Worm (Caenorhabditis elegans) whole organism, L4/young adult: Measurements from ENCODE around the gene slfl-4.
"Not testable (repeated sequence)": the region's sequence is repeated elsewhere in the genome, so short reads cannot be mapped to it uniquely, and the experiment has no call there.

Experiments used
- W03F9.2 ChIP-seq: fragments of 150-350 bp; optimal IDR thresholded peaks from 2 replicates; lab custom pipeline; 2014; ENCODE audit warnings: missing biosample characterization, missing genetic modification characterization
- dao-5 ChIP-seq: sonication (generic microtip); optimal IDR thresholded peaks from 2 replicates; lab custom pipeline; 2016; ENCODE audit warnings: missing genotype, missing genetic modification characterization, moderate library complexity, missing compliant biosample characterization
- him-1 ChIP-seq: sonication (generic microtip); optimal IDR thresholded peaks from 2 replicates; lab custom pipeline; 2016; ENCODE audit warnings: missing genotype, missing genetic modification reagents, missing genetic modification characterization, missing compliant biosample characterization

The slfl-4 gene

ce11 chrIV:5277752-5278151 is 3.4 kb downstream of the slfl-4 start, which contains the start of gene F36H12.17:
Gene F36H12.17, minus strand, starts transcription at chrIV:5277852.
- TF ChIP-seq W03F9.2 (no peak), him-1 (tag; lab: Kevin White, UChicago) (no peak), dao-5 (tag; lab: Kevin White, UChicago) (no peak)

- no peak for TF ChIP-seq him-1 (tag; lab: Kevin White, UChicago)
- no peak for TF ChIP-seq dao-5 (tag; lab: Kevin White, UChicago)
- no peak for TF ChIP-seq W03F9.2
Observed at ce11 chrIV:5281457-5281856, 7.1 kb downstream of the slfl-4 start.

ce11 chrIV:5287190-5287589 is 12.9 kb downstream of the slfl-4 start:
- no peak for TF ChIP-seq him-1 (tag; lab: Kevin White, UChicago)

ce11 chrIV:5288932-5289331 is 14.6 kb downstream of the slfl-4 start:
- TF ChIP-seq dao-5 (tag; lab: Kevin White, UChicago) (no peak), W03F9.2 (no peak), him-1 (tag; lab: Kevin White, UChicago) (no peak)

- no peak for TF ChIP-seq W03F9.2
- TF ChIP-seq dao-5 (tag; lab: Kevin White, UChicago): no peak
- no peak for TF ChIP-seq him-1 (tag; lab: Kevin White, UChicago)
Observed at ce11 chrIV:5290547-5290946, 16.2 kb downstream of the slfl-4 start, which contains the start of gene nlp-47. Gene nlp-47, plus strand, starts transcription at chrIV:5290847.

ce11 chrIV:5291207-5291606 is 16.9 kb downstream of the slfl-4 start:
- TF ChIP-seq him-1 (tag; lab: Kevin White, UChicago) (no peak), dao-5 (tag; lab: Kevin White, UChicago) (no peak), W03F9.2 (no peak)

ce11 chrIV:5294467-5294866 is 20.1 kb downstream of the slfl-4 start:
- TF ChIP-seq W03F9.2 (no peak), dao-5 (tag; lab: Kevin White, UChicago) (no peak), him-1 (tag; lab: Kevin White, UChicago) (no peak)

- not testable (repeated sequence) for TF ChIP-seq W03F9.2; dao-5 (tag; lab: Kevin White, UChicago); him-1 (tag; lab: Kevin White, UChicago)
Observed at ce11 chrIV:5295240-5295639, 20.9 kb downstream of the slfl-4 start, which contains the start of gene msp-51. Gene msp-51, minus strand, starts transcription at chrIV:5295340.

- TF ChIP-seq W03F9.2 (no peak), dao-5 (tag; lab: Kevin White, UChicago) (no peak), him-1 (tag; lab: Kevin White, UChicago) (no peak)
Observed at ce11 chrIV:5297436-5298012, 23.2 kb downstream of the slfl-4 start, which contains the start of the genes ZK354.6 and msp-113. Gene ZK354.6, minus strand, starts transcription at chrIV:5297536. Gene msp-113, plus strand, starts transcription at chrIV:5297962.

- TF ChIP-seq dao-5 (tag; lab: Kevin White, UChicago) (no peak), W03F9.2 (no peak), him-1 (tag; lab: Kevin White, UChicago) (no peak)
Observed at ce11 chrIV:5303030-5303429, 28.7 kb downstream of the slfl-4 start, which contains the start of gene ZK354.7. Gene ZK354.7, minus strand, starts transcription at chrIV:5303130.

ce11 chrIV:5306040-5306439 is 31.7 kb downstream of the slfl-4 start, which contains the start of gene ZK354.8:
Gene ZK354.8, minus strand, starts transcription at chrIV:5306140.
- TF ChIP-seq W03F9.2 (no peak), him-1 (tag; lab: Kevin White, UChicago) (no peak), dao-5 (tag; lab: Kevin White, UChicago) (no peak)

ce11 chrIV:5308046-5308643 is 33.8 kb downstream of the slfl-4 start, which contains the start of the genes ZK354.9 and msp-58:
Gene ZK354.9, minus strand, starts transcription at chrIV:5308146.
Gene msp-58, plus strand, starts transcription at chrIV:5308593.
- TF ChIP-seq him-1 (tag; lab: Kevin White, UChicago); W03F9.2; dao-5 (tag; lab: Kevin White, UChicago): not testable (repeated sequence)

ce11 chrIV:5309742-5310141 is 35.4 kb downstream of the slfl-4 start, which contains the start of gene ZK354.3:
Gene ZK354.3, plus strand, starts transcription at chrIV:5310042.
- no peak for TF ChIP-seq him-1 (tag; lab: Kevin White, UChicago)
- no peak for TF ChIP-seq dao-5 (tag; lab: Kevin White, UChicago)
- TF ChIP-seq W03F9.2: no peak

ce11 chrIV:5313011-5313410 is 38.7 kb downstream of the slfl-4 start, which contains the start of the genes msp-59 and ZK354.2:
Gene msp-59, minus strand, starts transcription at chrIV:5313111.
Gene ZK354.2, plus strand, starts transcription at chrIV:5313405.
- not testable (repeated sequence) for TF ChIP-seq him-1 (tag; lab: Kevin White, UChicago); dao-5 (tag; lab: Kevin White, UChicago); W03F9.2
